Worm (Caenorhabditis elegans) whole organism, L1 larva: ENCODE data around the gene F38B2.3.
A peak's percentile ranks its signal among the peaks of the same experiment; 100 is the strongest.

ENCODE experiments used
- C16A3.4 ChIP-seq: fragments of 150-350 bp; optimal IDR thresholded peaks from 2 replicates; lab custom pipeline; 2014; ENCODE audit warnings: missing biosample characterization, missing genetic modification characterization
- alr-1 ChIP-seq: fragments of 200-800 bp; sonication (Bioruptor generic); optimal IDR thresholded peaks from 2 replicates; lab custom pipeline; 2018; ENCODE audit warnings: borderline replicate concordance, mild to moderate bottlenecking, missing genetic modification characterization, missing compliant biosample characterization
- ceh-63 ChIP-seq: fragments of 200-800 bp; sonication (Bioruptor generic); optimal IDR thresholded peaks from 2 replicates; lab custom pipeline; 2018; ENCODE audit warnings: mild to moderate bottlenecking, missing genetic modification characterization, missing compliant biosample characterization
- ceh-8 ChIP-seq: fragments of 200-800 bp; sonication (Bioruptor generic); optimal IDR thresholded peaks from 2 replicates; lab custom pipeline; 2018; ENCODE audit warnings: mild to moderate bottlenecking, missing genetic modification characterization, moderate library complexity, missing compliant biosample characterization
- efl-1 ChIP-seq, 4 experiments: fragments of 150-350 bp; optimal IDR thresholded peaks in 3 of 4; peaks in 1 of 4; 1 replicate in 1 of 4; 2 replicates in 3 of 4; lab custom pipeline; 2014; ENCODE audit warnings: missing biosample characterization in 2 of 4, missing genetic modification characterization in 2 of 4, missing genetic modification reagents in 2 of 4
- elt-2 ChIP-seq: sonication (generic microtip); optimal IDR thresholded peaks from 2 replicates; lab custom pipeline; 2016; ENCODE audit warnings: missing genetic modification characterization, mild to moderate bottlenecking, inconsistent platforms, missing compliant biosample characterization, missing genetic modification reagents
- elt-3 ChIP-seq, 6 experiments: fragments of 150-350 bp in 1 of 6; sonication (generic microtip); optimal IDR thresholded peaks; 2 replicates each; lab custom pipeline; 2017 to 2018; ENCODE audit warnings: missing biosample characterization in 6 of 6, missing genetic modification characterization in 6 of 6, inconsistent platforms in 1 of 6
- fkh-4 ChIP-seq: sonication (generic microtip); optimal IDR thresholded peaks from 2 replicates; lab custom pipeline; 2016; ENCODE audit warnings: missing compliant biosample characterization, missing genetic modification characterization, borderline replicate concordance
- lin-14 ChIP-seq: fragments of 200-800 bp; sonication (Bioruptor generic); optimal IDR thresholded peaks from 2 replicates; lab custom pipeline; 2018; ENCODE audit warnings: mild to moderate bottlenecking, missing genetic modification characterization, moderate library complexity, missing compliant biosample characterization
- nhr-12 ChIP-seq: sonication (generic microtip); optimal IDR thresholded peaks from 2 replicates; lab custom pipeline; 2017; ENCODE audit warnings: missing biosample characterization, missing genetic modification characterization
- nhr-28 ChIP-seq: fragments of 150-350 bp; optimal IDR thresholded peaks from 2 replicates; lab custom pipeline; 2014; ENCODE audit warnings: missing biosample characterization, missing genetic modification characterization
- nhr-77 ChIP-seq: fragments of 150-350 bp; optimal IDR thresholded peaks from 2 replicates; lab custom pipeline; 2014; ENCODE audit warnings: missing biosample characterization, missing genetic modification characterization
- ztf-11 ChIP-seq, 2 experiments: sonication (generic microtip); optimal IDR thresholded peaks; 2 replicates each; lab custom pipeline; 2016 to 2017; ENCODE audit warnings: missing genetic modification characterization in 2 of 2, missing biosample characterization in 1 of 2, missing compliant biosample characterization in 1 of 2

F38B2.3 gene

DNA sequence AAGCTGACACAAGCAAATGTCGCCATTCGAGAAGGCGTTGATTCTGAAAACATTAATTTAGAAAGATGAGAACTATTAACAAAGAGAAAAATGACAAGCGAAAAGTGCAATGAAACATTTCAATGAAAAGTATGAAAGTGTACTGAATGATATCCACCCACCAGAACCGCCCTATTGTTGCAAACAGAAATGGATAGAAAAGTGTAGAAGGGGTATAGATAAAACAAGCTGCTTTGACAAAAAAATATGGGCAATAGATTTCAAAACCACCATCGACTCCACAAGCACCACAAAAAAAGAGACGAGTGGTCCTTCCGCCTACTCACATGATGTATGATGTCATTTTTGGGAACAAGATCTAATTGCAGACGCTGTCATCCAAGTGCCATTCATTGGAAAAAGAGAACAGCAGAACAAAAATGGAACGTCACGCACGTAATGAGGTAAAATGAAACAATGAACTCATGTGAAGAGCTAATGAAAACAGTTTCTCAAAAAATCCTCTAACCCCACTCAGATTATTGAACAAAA, 45.5 kb downstream of the F38B2.3 start, which contains the start of gene C34F6.10:
TSS of gene C34F6.10 (minus strand) at position 51 of the 531 bp plus-strand sequence.
- TF ChIP-seq nhr-77 (tag; lab: Kevin White, UChicago), result no peak
- TF ChIP-seq nhr-12 (tag; lab: Kevin White, UChicago), result no peak
- no peak for TF ChIP-seq ceh-63 (GFP tag; lab: Kevin White, UChicago)
- TF ChIP-seq efl-1 (optimal IDR thresholded peaks at IDR 0.05; lab: Kevin White, UChicago), result no peak
- TF ChIP-seq efl-1 (GFP tag; optimal IDR thresholded peaks at IDR 0.05 in 1 of 2; lab: Kevin White, UChicago), result peak in 1 of 2 experiments; percentile 67
- no peak for TF ChIP-seq alr-1 (tag; lab: Kevin White, UChicago)
- no peak for TF ChIP-seq fkh-4 (tag; lab: Kevin White, UChicago)
- TF ChIP-seq lin-14 (GFP tag; lab: Kevin White, UChicago), result peak; percentile 60
- TF ChIP-seq ztf-11 (tag; optimal IDR thresholded peaks at IDR 0.05; lab: Kevin White, UChicago), result no peak
- no peak for TF ChIP-seq elt-3 (tag; optimal IDR thresholded peaks at IDR 0.05; lab: Kevin White, UChicago)
- no peak for TF ChIP-seq ceh-8
- no peak for TF ChIP-seq nhr-28 (tag; lab: Kevin White, UChicago)
- TF ChIP-seq elt-2 (tag; lab: Kevin White, UChicago), result no peak
- no peak for TF ChIP-seq C16A3.4 (tag; lab: Kevin White, UChicago)
